Fruit fly (Drosophila melanogaster) whole organism, wandering third instar larva: ENCODE results near the gene stai.

Source experiments
- Abd-B ChIP-seq: fragments of >200 bp; optimal IDR thresholded peaks from 2 replicates; lab custom pipeline; 2017; ENCODE audit warnings: missing biosample characterization, missing genetic modification characterization
- CG32264 ChIP-seq: fragments of 200-800 bp; sonication (Bioruptor generic); optimal IDR thresholded peaks from 2 replicates; lab custom pipeline; 2016; ENCODE audit warnings: missing biosample characterization, missing genetic modification characterization
- CG9705 ChIP-seq: fragments of 200-800 bp; sonication (Bioruptor generic); optimal IDR thresholded peaks from 2 replicates; lab custom pipeline; 2018; ENCODE audit warnings: missing biosample characterization, mild to moderate bottlenecking, missing genetic modification characterization
- CrebA ChIP-seq: fragments of 200-800 bp; sonication (Bioruptor generic); optimal IDR thresholded peaks from 2 replicates; lab custom pipeline; 2016; ENCODE audit warnings: missing biosample characterization, mild to moderate bottlenecking, missing genetic modification characterization, borderline replicate concordance
- Dfd ChIP-seq: fragments of >200 bp; optimal IDR thresholded peaks from 2 replicates; lab custom pipeline; 2017; ENCODE audit warnings: missing biosample characterization, missing genetic modification characterization
- Dif ChIP-seq: fragments of 200-275, 200-300 bp; sonication (Bioruptor generic); optimal IDR thresholded peaks from 2 replicates; lab custom pipeline; 2018; ENCODE audit warnings: missing biosample characterization, missing genetic modification characterization; ENCODE audit not compliant: partially characterized antibody
- HLH106 ChIP-seq: fragments of 200-800 bp; optimal IDR thresholded peaks from 3 replicates; lab custom pipeline; 2019; ENCODE audit warnings: missing biosample characterization, mild to moderate bottlenecking, missing genetic modification characterization, moderate library complexity
- Hnf4 ChIP-seq: fragments of 200-800 bp; sonication (Bioruptor generic); optimal IDR thresholded peaks from 2 replicates; lab custom pipeline; 2016; ENCODE audit warnings: missing biosample characterization, mild to moderate bottlenecking, missing genetic modification characterization
- Hr83 ChIP-seq: fragments of 200-300 bp; sonication (Bioruptor generic); optimal IDR thresholded peaks from 2 replicates; lab custom pipeline; 2016; ENCODE audit warnings: missing biosample characterization, mild to moderate bottlenecking, missing genetic modification characterization, moderate library complexity; ENCODE audit not compliant: poor library complexity, severe bottlenecking
- Jra ChIP-seq: sonication (Bioruptor generic); optimal IDR thresholded peaks from 2 replicates; lab custom pipeline; 2016; ENCODE audit warnings: missing biosample characterization, missing genetic modification characterization
- Mio ChIP-seq: sonication (Bioruptor generic); optimal IDR thresholded peaks from 2 replicates; lab custom pipeline; 2016; ENCODE audit warnings: missing biosample characterization, missing genetic modification characterization
- Myc ChIP-seq: fragments of >200 bp; optimal IDR thresholded peaks from 2 replicates; lab custom pipeline; 2017
- N ChIP-seq: fragments of >200 bp; optimal IDR thresholded peaks from 2 replicates; lab custom pipeline; 2018; ENCODE audit warnings: missing biosample characterization, missing external identifiers, missing genetic modification characterization
- OdsH ChIP-seq: fragments of 200-800 bp; sonication (Bioruptor generic); optimal IDR thresholded peaks from 2 replicates; lab custom pipeline; 2016; ENCODE audit warnings: missing biosample characterization, mild to moderate bottlenecking, missing genetic modification characterization
- Rel ChIP-seq, 2 experiments: fragments of 200-800 bp; sonication (Bioruptor generic) in 1 of 2; optimal IDR thresholded peaks; 2 replicates in 1 of 2; 3 replicates in 1 of 2; lab custom pipeline; 2016 to 2019; ENCODE audit warnings: mild to moderate bottlenecking in 2 of 2, missing biosample characterization in 2 of 2, missing genetic modification characterization in 2 of 2, moderate library complexity in 1 of 2
- Sp1 ChIP-seq: fragments of 200-800 bp; sonication (Bioruptor generic); optimal IDR thresholded peaks from 3 replicates; lab custom pipeline; 2019; ENCODE audit warnings: missing biosample characterization, mild to moderate bottlenecking, missing genetic modification characterization, moderate library complexity
- Vsx2 ChIP-seq: fragments of 200-300, 225-300 bp; sonication (Bioruptor generic); optimal IDR thresholded peaks from 2 replicates; lab custom pipeline; 2018; ENCODE audit warnings: missing biosample characterization, missing genetic modification characterization; ENCODE audit not compliant: partially characterized antibody
- br ChIP-seq: fragments of 200-800 bp; sonication (Bioruptor generic); optimal IDR thresholded peaks from 2 replicates; lab custom pipeline; 2016; ENCODE audit warnings: missing biosample characterization, missing genetic modification characterization
- dl ChIP-seq, 2 experiments: fragments of 175-275, 200-275 bp in 1 of 2; fragments of 200-275 bp in 1 of 2; sonication (Bioruptor generic); optimal IDR thresholded peaks; lab custom pipeline; 2018; ENCODE audit warnings: mild to moderate bottlenecking in 2 of 2, missing biosample characterization in 2 of 2, missing genetic modification characterization in 2 of 2, moderate library complexity in 2 of 2; ENCODE audit not compliant: partially characterized antibody in 2 of 2, insufficient read depth in 1 of 2
- dsf ChIP-seq: sonication (Bioruptor generic); optimal IDR thresholded peaks from 2 replicates; lab custom pipeline; 2016; ENCODE audit warnings: missing biosample characterization, missing genetic modification characterization, borderline replicate concordance
- ey ChIP-seq: fragments of 200-800 bp; sonication (Bioruptor generic); optimal IDR thresholded peaks from 2 replicates; lab custom pipeline; 2016; ENCODE audit warnings: missing biosample characterization, missing genetic modification characterization
- foxo ChIP-seq, 2 experiments: fragments of 200-800 bp; sonication (Bioruptor generic); optimal IDR thresholded peaks; 2 replicates in 1 of 2; 3 replicates in 1 of 2; lab custom pipeline; 2016 to 2017; ENCODE audit warnings: missing biosample characterization in 2 of 2, missing genetic modification characterization in 2 of 2
- fru ChIP-seq: fragments of 200-800 bp; sonication (Bioruptor generic); optimal IDR thresholded peaks from 3 replicates; lab custom pipeline; 2016; ENCODE audit warnings: missing biosample characterization, mild to moderate bottlenecking, missing genetic modification characterization
- h ChIP-seq: fragments of 200-800 bp; sonication (Bioruptor generic); optimal IDR thresholded peaks from 3 replicates; lab custom pipeline; 2016; ENCODE audit warnings: missing biosample characterization, mild to moderate bottlenecking, missing genetic modification characterization
- jim ChIP-seq: fragments of 175-275, 200-325 bp; sonication (Bioruptor generic); optimal IDR thresholded peaks from 2 replicates; lab custom pipeline; 2016; ENCODE audit warnings: missing biosample characterization, mild to moderate bottlenecking, missing genetic modification characterization
- lola ChIP-seq: fragments of >200 bp; optimal IDR thresholded peaks from 2 replicates; lab custom pipeline; 2017; ENCODE audit warnings: missing biosample characterization, missing genetic modification characterization
- pan ChIP-seq: fragments of >200 bp; optimal IDR thresholded peaks from 2 replicates; lab custom pipeline; 2017
- psq ChIP-seq: fragments of 200-800 bp; sonication (Bioruptor generic); optimal IDR thresholded peaks from 3 replicates; lab custom pipeline; 2017; ENCODE audit warnings: missing biosample characterization, mild to moderate bottlenecking, missing genetic modification characterization, moderate library complexity
- rgr ChIP-seq: fragments of 200-800 bp; sonication (Bioruptor generic); optimal IDR thresholded peaks from 3 replicates; lab custom pipeline; 2016; ENCODE audit warnings: missing biosample characterization, mild to moderate bottlenecking, missing genetic modification characterization
- sage ChIP-seq: fragments of 200-800 bp; sonication (Bioruptor generic); optimal IDR thresholded peaks from 2 replicates; lab custom pipeline; 2016; ENCODE audit warnings: missing biosample characterization, mild to moderate bottlenecking, missing genetic modification characterization
- tai ChIP-seq: sonication (Bioruptor generic); optimal IDR thresholded peaks from 2 replicates; lab custom pipeline; 2016; ENCODE audit warnings: missing biosample characterization, missing genetic modification characterization
- usp ChIP-seq: fragments of >200 bp; optimal IDR thresholded peaks from 2 replicates; lab custom pipeline; 2017; ENCODE audit warnings: missing biosample characterization, missing genetic modification characterization
- woc ChIP-seq: sonication (Bioruptor generic); optimal IDR thresholded peaks from 2 replicates; lab custom pipeline; 2016; ENCODE audit warnings: missing biosample characterization, mild to moderate bottlenecking, missing genetic modification characterization

Gene stai

dm6 chr2L:6074314-6074713, 25.9 kb upstream of the stai start:
- no peak for TF ChIP-seq Vsx2
- no peak for TF ChIP-seq CrebA (GFP tag; lab: Kevin White, UChicago)
- TF ChIP-seq fru: no peak
- no peak for TF ChIP-seq Hnf4 (GFP tag; lab: Kevin White, UChicago)
- TF ChIP-seq psq (GFP tag; lab: Kevin White, UChicago): no peak
- TF ChIP-seq pan (lab: Kevin White, UChicago): no peak
- no peak for TF ChIP-seq woc (GFP tag; lab: Kevin White, UChicago)
- no peak for TF ChIP-seq Hr83 (GFP tag; lab: Kevin White, UChicago)
- no peak for TF ChIP-seq CG32264 (GFP tag; lab: Kevin White, UChicago)

- no peak for TF ChIP-seq h (GFP tag; lab: Kevin White, UChicago)
- no peak for TF ChIP-seq Dif (GFP tag; lab: Kevin White, UChicago)
- TF ChIP-seq Myc: no peak
- TF ChIP-seq Abd-B (GFP tag; lab: Kevin White, UChicago): no peak
- TF ChIP-seq usp (GFP tag; lab: Kevin White, UChicago): no peak
- TF ChIP-seq Sp1: no peak
- TF ChIP-seq rgr (GFP tag; lab: Kevin White, UChicago): no peak
- no peak for TF ChIP-seq br
- TF ChIP-seq Jra (GFP tag; lab: Kevin White, UChicago): no peak
- TF ChIP-seq HLH106 (tag; lab: Kevin White, UChicago): no peak
- no peak for TF ChIP-seq fru
- TF ChIP-seq CrebA (GFP tag; lab: Kevin White, UChicago): no peak
- no peak for TF ChIP-seq Rel (GFP tag; optimal IDR thresholded peaks at IDR 0.05; lab: Kevin White, UChicago)
- no peak for TF ChIP-seq Rel (tag; optimal IDR thresholded peaks at IDR 0.05; lab: Kevin White, UChicago)
- no peak for TF ChIP-seq Hnf4 (GFP tag; lab: Kevin White, UChicago)
- TF ChIP-seq N (GFP tag; lab: Kevin White, UChicago): no peak
- no peak for TF ChIP-seq foxo (GFP tag; optimal IDR thresholded peaks at IDR 0.05; lab: Kevin White, UChicago)
- no peak for TF ChIP-seq dsf (GFP tag; lab: Kevin White, UChicago)
- TF ChIP-seq tai (GFP tag; lab: Kevin White, UChicago): no peak
- no peak for TF ChIP-seq Dfd (GFP tag; lab: Kevin White, UChicago)
Measured at dm6 chr2L:6075345-6075744, 24.8 kb upstream of the stai start.

dm6 chr2L:6076143-6076542, 24.0 kb upstream of the stai start:
- TF ChIP-seq HLH106 (tag; lab: Kevin White, UChicago): no peak
- no peak for TF ChIP-seq Rel (GFP tag; optimal IDR thresholded peaks at IDR 0.05; lab: Kevin White, UChicago)
- TF ChIP-seq Rel (tag; optimal IDR thresholded peaks at IDR 0.05; lab: Kevin White, UChicago): peak; percentile 69

DNA sequence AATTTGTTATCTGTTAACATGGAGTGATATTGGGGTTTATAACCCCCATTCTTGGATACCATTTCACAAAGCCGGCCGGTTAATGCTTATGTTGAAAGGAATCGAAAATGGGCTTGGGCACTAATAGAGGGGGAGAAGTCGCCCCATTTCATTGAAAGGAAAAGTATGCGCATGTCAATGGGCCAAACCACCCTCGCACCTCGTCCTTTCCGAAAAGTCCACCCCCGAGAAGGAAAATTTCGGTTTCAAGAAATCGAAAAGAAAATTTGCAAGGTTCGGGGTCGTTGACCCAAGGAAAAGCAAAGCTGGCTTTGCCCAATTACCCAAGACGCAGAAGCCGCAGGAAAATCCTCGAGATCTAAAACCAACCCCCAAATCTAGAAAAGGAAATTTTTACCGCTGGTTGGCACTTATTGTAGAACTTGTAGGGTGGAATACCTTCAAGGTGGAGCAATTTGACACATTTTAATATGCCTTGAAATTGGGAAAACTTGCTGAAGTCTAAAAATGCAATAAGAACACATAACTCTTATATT, 23.3 kb upstream of the stai start:
- TF ChIP-seq OdsH: no peak
- no peak for TF ChIP-seq CrebA (GFP tag; lab: Kevin White, UChicago)
- TF ChIP-seq ey (GFP tag; lab: Kevin White, UChicago): no peak
- no peak for TF ChIP-seq jim (GFP tag; lab: Kevin White, UChicago)
- TF ChIP-seq pan (lab: Kevin White, UChicago): no peak
- no peak for TF ChIP-seq Abd-B (GFP tag; lab: Kevin White, UChicago)

DNA sequence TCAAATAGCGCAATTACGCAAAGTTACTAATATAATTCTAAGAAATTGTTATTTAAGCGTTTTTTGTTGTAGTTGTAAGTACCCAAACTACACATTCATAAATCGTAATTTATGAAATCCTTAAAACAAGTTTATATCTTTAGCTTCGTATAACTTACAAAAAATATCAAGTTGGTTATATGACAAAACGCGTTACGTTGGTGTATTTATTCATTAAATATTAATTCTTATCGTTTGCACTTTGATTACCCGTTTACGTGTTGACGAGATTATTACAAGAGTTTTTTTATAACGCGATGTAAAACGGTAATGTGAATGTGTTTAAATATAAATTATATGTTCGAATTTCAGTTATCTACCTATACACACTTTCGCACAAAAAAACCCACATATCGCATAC, 22.5 kb upstream of the stai start:
- TF ChIP-seq Vsx2: no peak
- no peak for TF ChIP-seq lola (GFP tag; lab: Kevin White, UChicago)
- no peak for TF ChIP-seq Rel (GFP tag; optimal IDR thresholded peaks at IDR 0.05; lab: Kevin White, UChicago)
- no peak for TF ChIP-seq Rel (tag; optimal IDR thresholded peaks at IDR 0.05; lab: Kevin White, UChicago)
- TF ChIP-seq Sp1: no peak
- no peak for TF ChIP-seq sage (GFP tag; lab: Kevin White, UChicago)
- no peak for TF ChIP-seq rgr (GFP tag; lab: Kevin White, UChicago)
- no peak for TF ChIP-seq CG9705 (GFP tag; lab: Kevin White, UChicago)
- no peak for TF ChIP-seq dl (GFP tag; optimal IDR thresholded peaks at IDR 0.05; lab: Kevin White, UChicago; ENCODE audit: insufficient read depth in 1 of 2, partially characterized antibody in 2 of 2)
- TF ChIP-seq OdsH: no peak
- TF ChIP-seq Abd-B (GFP tag; lab: Kevin White, UChicago): no peak
- no peak for TF ChIP-seq dsf (GFP tag; lab: Kevin White, UChicago)
- TF ChIP-seq h (GFP tag; lab: Kevin White, UChicago): no peak
- no peak for TF ChIP-seq woc (GFP tag; lab: Kevin White, UChicago)
- no peak for TF ChIP-seq Mio (GFP tag; lab: Kevin White, UChicago)
- TF ChIP-seq Hnf4 (GFP tag; lab: Kevin White, UChicago): no peak
- TF ChIP-seq, all 38 proteins: peak for 0
